Fruit fly (Drosophila melanogaster): ENCODE results near the gene Cp19.

The Cp19 gene

dm6 chr3L:8765493-8765892, 35.8 kb downstream of the Cp19 start (continued):
- TF ChIP-seq Optix (GFP tag; IDR thresholded peaks at IDR 0.05) (peak; percentile 54; the same call in 1 of the 3 replicates), chm (GFP tag; IDR thresholded peaks at IDR 0.05) (peak; percentile 5; the same call in 1 of the 2 replicates), CG7372 (GFP tag; IDR thresholded peaks at IDR 0.05) (0 out of 2 replicates have a peak, but pooled peaks have one; percentile 5), eyg (GFP tag; optimal IDR thresholded peaks at IDR 0.05) (no peak), peb (GFP tag; IDR thresholded peaks at IDR 0.05) (peak; percentile 65), HLH3B (GFP tag; IDR thresholded peaks at IDR 0.05) (peak; percentile 40), CG14441 (GFP tag; IDR thresholded peaks at IDR 0.05) (peak; percentile 42; the same call in 1 of the 2 replicates), CG5953 (GFP tag; IDR thresholded peaks at IDR 0.05) (peak; percentile 59), ase (GFP tag; IDR thresholded peaks at IDR 0.05) (peak; percentile 31; the same call in 2 of the 3 replicates), seq (GFP tag; IDR thresholded peaks at IDR 0.05) (peak; percentile 9), CG12391 (tag; optimal IDR thresholded peaks at IDR 0.05) (no peak), Bdp1 (GFP tag; optimal IDR thresholded peaks at IDR 0.05) (no peak), ara (GFP tag; IDR thresholded peaks at IDR 0.05) (peak; percentile 65; the same call in 1 of the 2 replicates), Nf-YA (GFP tag; IDR thresholded peaks at IDR 0.05) (peak; percentile 19; the same call in 1 of the 2 replicates), Sox102F (GFP tag; optimal IDR thresholded peaks at IDR 0.05) (peak; percentile 6), unpg (GFP tag; optimal IDR thresholded peaks at IDR 0.05) (peak; percentile 80), CG2889 (GFP tag; IDR thresholded peaks at IDR 0.05) (0 out of 3 replicates have a peak, but pooled peaks have one; percentile 37), bowl (GFP tag; IDR thresholded peaks at IDR 0.05) (peak; percentile 40; the same call in 1 of the 2 replicates), wor (GFP tag; IDR thresholded peaks at IDR 0.05) (peak; percentile 53), sisA (GFP tag; IDR thresholded peaks at IDR 0.05) (peak; percentile 21; the same call in 1 of the 2 replicates), CG11696 (GFP tag; IDR thresholded peaks at IDR 0.05) (0 out of 2 replicates have a peak, but pooled peaks have one; percentile 8), otp (GFP tag; IDR thresholded peaks at IDR 0.05) (peak; percentile 73), CG11504 (tag; optimal IDR thresholded peaks at IDR 0.05) (peak; percentile 96), Ptx1 (GFP tag; IDR thresholded peaks at IDR 0.05) (peak; percentile 12), CG10462 (GFP tag; optimal IDR thresholded peaks at IDR 0.05) (no peak), Mrtf (GFP tag; IDR thresholded peaks at IDR 0.05) (peak; percentile 39; the same call in 1 of the 3 replicates), Rfx (GFP tag; IDR thresholded peaks at IDR 0.05) (no peak), jigr1 (GFP tag; IDR thresholded peaks at IDR 0.05) (peak; percentile 5; the same call in 1 of the 3 replicates), Lim3 (GFP tag; IDR thresholded peaks at IDR 0.05) (peak; percentile 42), Deaf1 (tag; optimal IDR thresholded peaks at IDR 0.05) (no peak), lov (optimal IDR thresholded peaks at IDR 0.05) (no peak), lov (GFP tag; IDR thresholded peaks at IDR 0.05) (peak; percentile 28; the same call in 2 of the 3 replicates), sens-2 (GFP tag; IDR thresholded peaks at IDR 0.05) (peak; percentile 64), Drgx (GFP tag; IDR thresholded peaks at IDR 0.05) (peak; percentile 97), CG10267 (tag; optimal IDR thresholded peaks at IDR 0.05) (peak; percentile 78), H2.0 (GFP tag; IDR thresholded peaks at IDR 0.05) (peak; percentile 74), CG32532 (GFP tag; IDR thresholded peaks at IDR 0.05) (0 out of 2 replicates have a peak, but pooled peaks have one; percentile 4), MTF-1 (GFP tag; optimal IDR thresholded peaks at IDR 0.05; ENCODE audit: borderline replicate concordance) (peak; percentile 51), pan (optimal IDR thresholded peaks at IDR 0.05) (no peak), pan (GFP tag; optimal IDR thresholded peaks at IDR 0.05 in 1 of 2, IDR thresholded peaks at IDR 0.05 in 1 of 2) (peak in 1 of 2 experiments; percentile 35), hkb (optimal IDR thresholded peaks at IDR 0.05) (no peak), hkb (GFP tag; IDR thresholded peaks at IDR 0.05) (peak; percentile 31), CG18619 (GFP tag; optimal IDR thresholded peaks at IDR 0.05) (no peak), CG1832 (GFP tag; optimal IDR thresholded peaks at IDR 0.05) (no peak), CG8388 (GFP tag; optimal IDR thresholded peaks at IDR 0.05) (peak; percentile 69), CrebB (tag; optimal IDR thresholded peaks at IDR 0.05) (no peak), CG33557 (GFP tag; optimal IDR thresholded peaks at IDR 0.05) (no peak), sim (GFP tag; IDR thresholded peaks at IDR 0.05) (peak; percentile 72; the same call in 1 of the 2 replicates), prd (optimal IDR thresholded peaks at IDR 0.05) (no peak), prd (GFP tag; IDR thresholded peaks at IDR 0.05) (peak; percentile 18; the same call in 2 of the 3 replicates), CG10959 (GFP tag; IDR thresholded peaks at IDR 0.05) (peak; percentile 37), CG17328 (GFP tag; IDR thresholded peaks at IDR 0.05) (peak; percentile 85), CG16863 (GFP tag; optimal IDR thresholded peaks at IDR 0.05) (no peak)
